Fruit fly (Drosophila melanogaster) S2 (cell line): ENCODE measurements around the gene Rala.

ENCODE experiments used
- CG8478 ChIP-seq: fragments of >200 bp; optimal IDR thresholded peaks from 2 replicates; lab custom pipeline; 2018
- CTCF ChIP-seq, 2 experiments: fragments of >200 bp; optimal IDR thresholded peaks; 2 replicates each; lab custom pipeline; 2018

dm6 chrX:3684809-3685533, 34.5 kb downstream of the Rala start:
- TF ChIP-seq CTCF (optimal IDR thresholded peaks at IDR 0.05; lab: Kevin White, UChicago) (no peak), CG8478 (lab: Kevin White, UChicago) (no peak)
